Worm (Caenorhabditis elegans) whole organism, L4 larva: ENCODE results near the gene eri-3.
A peak's percentile ranks its signal among the peaks of the same experiment; 100 is the strongest.

Experiments
- D1046.2 ChIP-seq: fragments of 200-800 bp; sonication (Bioruptor generic); IDR thresholded peaks from 2 replicates; pipeline ENCODE4 v1.3.6; 2022; ENCODE audit warnings: missing genetic modification characterization, missing compliant biosample characterization
- F44E2.7 ChIP-seq: fragments of 200-800 bp; sonication (Bioruptor generic); IDR thresholded peaks from 2 replicates; pipeline ENCODE4 v2.1.2; 2022; ENCODE audit warnings: missing genetic modification characterization, missing compliant biosample characterization
- T26A8.4 ChIP-seq: fragments of 200-800 bp; sonication (Bioruptor generic); IDR thresholded peaks from 2 replicates; pipeline ENCODE4 v1.3.6; 2022; ENCODE audit warnings: missing genetic modification characterization, missing compliant biosample characterization
- Y105C5A.15 ChIP-seq: fragments of 200-800 bp; sonication (Bioruptor generic); IDR thresholded peaks from 2 replicates; pipeline ENCODE4 v1.3.6; 2022; ENCODE audit warnings: missing genetic modification characterization, missing compliant biosample characterization
- Y75B8A.6 ChIP-seq: fragments of 200-800 bp; sonication (Bioruptor generic); IDR thresholded peaks from 2 replicates; pipeline ENCODE4 v1.3.6; 2022; ENCODE audit warnings: missing genetic modification reagents, missing genetic modification characterization, missing compliant biosample characterization
- ZK337.2 ChIP-seq: fragments of 200-800 bp; sonication (Bioruptor generic); IDR thresholded peaks from 2 replicates; pipeline ENCODE4 v1.3.6; 2022; ENCODE audit warnings: missing genetic modification reagents, missing genetic modification characterization, missing compliant biosample characterization
- aha-1 ChIP-seq: fragments of 150-350 bp; peaks from one replicate; lab custom pipeline; 2014; ENCODE audit warnings: missing biosample characterization, missing genetic modification characterization
- aly-2 ChIP-seq: sonication (generic microtip); optimal IDR thresholded peaks from 2 replicates; lab custom pipeline; 2018; ENCODE audit warnings: missing biosample characterization, missing genetic modification characterization
- attf-4 ChIP-seq: sonication (generic microtip); optimal IDR thresholded peaks from 3 replicates; lab custom pipeline; 2017; ENCODE audit warnings: missing biosample characterization, missing genetic modification characterization
- ceh-20 ChIP-seq: fragments of 200-800 bp; sonication (Bioruptor generic); IDR thresholded peaks from 2 replicates; pipeline ENCODE4 v1.3.6; 2022; ENCODE audit warnings: missing genetic modification reagents, missing genetic modification characterization, missing compliant biosample characterization
- ceh-62 ChIP-seq: sonication (generic microtip); optimal IDR thresholded peaks from 2 replicates; lab custom pipeline; 2017; ENCODE audit warnings: missing biosample characterization, missing genetic modification characterization
- ceh-82 ChIP-seq: sonication (generic microtip); optimal IDR thresholded peaks from 2 replicates; lab custom pipeline; 2017; ENCODE audit warnings: missing biosample characterization, missing genetic modification characterization
- daf-16 ChIP-seq, 3 experiments: sonication (generic microtip); optimal IDR thresholded peaks; 2 replicates each; lab custom pipeline; 2016 to 2017; ENCODE audit warnings: missing genetic modification characterization in 3 of 3, missing genetic modification reagents in 3 of 3, mild to moderate bottlenecking in 2 of 3, missing compliant biosample characterization in 2 of 3, missing biosample characterization in 1 of 3, moderate library complexity in 1 of 3
- daf-19 ChIP-seq: fragments of 200-800 bp; sonication (Bioruptor generic); conservative IDR thresholded peaks from 2 replicates; pipeline ENCODE4 v1.3.6; 2022; ENCODE audit warnings: missing genetic modification characterization, missing compliant biosample characterization
- dmd-6 ChIP-seq: fragments of 200-800 bp; sonication (Bioruptor generic); IDR thresholded peaks from 2 replicates; pipeline ENCODE4 v1.3.6; 2022; ENCODE audit warnings: missing genetic modification reagents, missing genetic modification characterization, missing compliant biosample characterization
- dmd-9 ChIP-seq: fragments of 200-800 bp; sonication (Bioruptor generic); IDR thresholded peaks from 2 replicates; pipeline ENCODE4 v1.3.6; 2022; ENCODE audit warnings: missing genetic modification reagents, missing genetic modification characterization, missing compliant biosample characterization
- dpl-1 ChIP-seq: fragments of 150-350 bp; optimal IDR thresholded peaks from 2 replicates; lab custom pipeline; 2014; ENCODE audit warnings: missing biosample characterization, missing genetic modification reagents, missing genetic modification characterization
- egl-27 ChIP-seq: sonication (generic microtip); optimal IDR thresholded peaks from 3 replicates; lab custom pipeline; 2017; ENCODE audit warnings: missing biosample characterization, missing genetic modification reagents, missing genetic modification characterization
- fkh-10 ChIP-seq: fragments of 150-350 bp; optimal IDR thresholded peaks from 2 replicates; lab custom pipeline; 2014; ENCODE audit warnings: missing biosample characterization, missing genetic modification reagents, missing genetic modification characterization
- hif-1 ChIP-seq, 2 experiments: sonication (generic microtip); optimal IDR thresholded peaks; 2 replicates each; lab custom pipeline; 2016 to 2017; ENCODE audit warnings: missing compliant biosample characterization in 2 of 2, missing genetic modification characterization in 2 of 2, missing genetic modification reagents in 2 of 2, missing genotype in 2 of 2, mild to moderate bottlenecking in 1 of 2
- hmg-1.1 ChIP-seq: fragments of 200-800 bp; sonication (Bioruptor generic); IDR thresholded peaks from 2 replicates; pipeline ENCODE4 v1.3.6; 2022; ENCODE audit warnings: missing genetic modification reagents, missing genetic modification characterization, missing compliant biosample characterization
- jun-1 ChIP-seq: fragments of 150-350 bp; optimal IDR thresholded peaks from 2 replicates; lab custom pipeline; 2014; ENCODE audit warnings: missing biosample characterization, missing genetic modification reagents, missing genetic modification characterization
- lim-7 ChIP-seq: fragments of 200-800 bp; sonication (Bioruptor generic); IDR thresholded peaks from 2 replicates; pipeline ENCODE4 v1.3.6; 2022; ENCODE audit warnings: missing genetic modification characterization, missing compliant biosample characterization
- lin-1 ChIP-seq: fragments of 200-800 bp; sonication (Bioruptor generic); IDR thresholded peaks from 2 replicates; pipeline ENCODE4 v1.3.6; 2022; ENCODE audit warnings: missing genetic modification reagents, missing genetic modification characterization, missing compliant biosample characterization
- lin-15B ChIP-seq: fragments of 150-350 bp; sonication (generic microtip); optimal IDR thresholded peaks from 3 replicates; lab custom pipeline; 2014; ENCODE audit warnings: missing biosample characterization, missing genetic modification characterization
- lin-38 ChIP-seq: fragments of 200-800 bp; sonication (Bioruptor generic); IDR thresholded peaks from 2 replicates; pipeline ENCODE4 v1.3.6; 2022; ENCODE audit warnings: missing genetic modification reagents, missing genetic modification characterization, missing compliant biosample characterization
- lin-39 ChIP-seq: fragments of 150-350 bp; optimal IDR thresholded peaks from 2 replicates; lab custom pipeline; 2014; ENCODE audit warnings: missing biosample characterization, missing genetic modification reagents, missing genetic modification characterization
- madf-9 ChIP-seq: fragments of 200-800 bp; sonication (Bioruptor generic); conservative IDR thresholded peaks from 2 replicates; pipeline ENCODE4 v1.3.6; 2022; ENCODE audit warnings: missing genetic modification reagents, missing genetic modification characterization, missing compliant biosample characterization
- nhr-10 ChIP-seq: fragments of 150-350 bp; optimal IDR thresholded peaks from 2 replicates; lab custom pipeline; 2014; ENCODE audit warnings: missing biosample characterization, missing genetic modification characterization
- nhr-237 ChIP-seq: sonication (generic microtip); optimal IDR thresholded peaks from 2 replicates; lab custom pipeline; 2017; ENCODE audit warnings: missing biosample characterization, missing genetic modification characterization
- nhr-41 ChIP-seq: fragments of 200-800 bp; sonication (Bioruptor generic); IDR thresholded peaks from 2 replicates; pipeline ENCODE4 v1.3.6; 2022; ENCODE audit warnings: missing genetic modification reagents, missing genetic modification characterization, missing compliant biosample characterization
- pha-4 ChIP-seq, 2 experiments: fragments of 150-350 bp in 1 of 2; fragments of 200-800 bp in 1 of 2; sonication (Bioruptor generic) in 1 of 2; IDR thresholded peaks in 1 of 2; optimal IDR thresholded peaks in 1 of 2; 2 replicates each; pipeline versions ENCODE4 v1.3.6 to Lab custom; 2014 to 2022; ENCODE audit warnings: missing genetic modification characterization in 2 of 2, missing genetic modification reagents in 2 of 2, missing biosample characterization in 1 of 2, missing compliant biosample characterization in 1 of 2
- rbr-2 ChIP-seq: sonication (generic microtip); optimal IDR thresholded peaks from 2 replicates; lab custom pipeline; 2016; ENCODE audit warnings: missing genotype, missing genetic modification characterization, missing compliant biosample characterization
- saeg-2 ChIP-seq: fragments of 200-800 bp; sonication (Bioruptor generic); IDR thresholded peaks from 2 replicates; pipeline ENCODE4 v1.3.6; 2022; ENCODE audit warnings: missing genetic modification reagents, missing genetic modification characterization, missing compliant biosample characterization
- sdz-12 ChIP-seq: fragments of 200-800 bp; sonication (Bioruptor generic); optimal IDR thresholded peaks from 2 replicates; lab custom pipeline; 2018; ENCODE audit warnings: mild to moderate bottlenecking, missing genetic modification characterization, missing compliant biosample characterization
- set-16 ChIP-seq: fragments of 200-800 bp; sonication (Bioruptor generic); IDR thresholded peaks from 2 replicates; pipeline ENCODE4 v1.3.6; 2022; ENCODE audit warnings: missing genetic modification reagents, missing genetic modification characterization, missing compliant biosample characterization
- spr-1 ChIP-seq: sonication (generic microtip); optimal IDR thresholded peaks from 2 replicates; lab custom pipeline; 2016; ENCODE audit warnings: mild to moderate bottlenecking, missing genetic modification characterization, missing compliant biosample characterization
- tra-1 ChIP-seq: fragments of 200-800 bp; sonication (Bioruptor generic); IDR thresholded peaks from 2 replicates; pipeline ENCODE4 v1.3.6; 2022; ENCODE audit warnings: missing genetic modification reagents, missing genetic modification characterization, missing compliant biosample characterization
- unc-62 ChIP-seq, 3 experiments: fragments of 150-350 bp in 1 of 3; sonication (generic microtip); optimal IDR thresholded peaks in 2 of 3; peaks in 1 of 3; 1 replicate in 1 of 3; 2 replicates in 2 of 3; lab custom pipeline; 2014 to 2017; ENCODE audit warnings: missing biosample characterization in 3 of 3, missing genetic modification characterization in 3 of 3, missing genetic modification reagents in 3 of 3, missing genotype in 1 of 3
- vab-7 ChIP-seq: fragments of 200-800 bp; sonication (Bioruptor generic); IDR thresholded peaks from 2 replicates; pipeline ENCODE4 v1.3.6; 2022; ENCODE audit warnings: missing genetic modification reagents, missing genetic modification characterization, missing compliant biosample characterization
- zfp-2 ChIP-seq: sonication (generic microtip); optimal IDR thresholded peaks from 2 replicates; lab custom pipeline; 2016; ENCODE audit warnings: mild to moderate bottlenecking, missing genetic modification characterization, missing compliant biosample characterization
- zip-2 ChIP-seq: fragments of 150-350 bp; optimal IDR thresholded peaks from 2 replicates; lab custom pipeline; 2014; ENCODE audit warnings: missing biosample characterization, missing genetic modification characterization

The eri-3 gene

DNA sequence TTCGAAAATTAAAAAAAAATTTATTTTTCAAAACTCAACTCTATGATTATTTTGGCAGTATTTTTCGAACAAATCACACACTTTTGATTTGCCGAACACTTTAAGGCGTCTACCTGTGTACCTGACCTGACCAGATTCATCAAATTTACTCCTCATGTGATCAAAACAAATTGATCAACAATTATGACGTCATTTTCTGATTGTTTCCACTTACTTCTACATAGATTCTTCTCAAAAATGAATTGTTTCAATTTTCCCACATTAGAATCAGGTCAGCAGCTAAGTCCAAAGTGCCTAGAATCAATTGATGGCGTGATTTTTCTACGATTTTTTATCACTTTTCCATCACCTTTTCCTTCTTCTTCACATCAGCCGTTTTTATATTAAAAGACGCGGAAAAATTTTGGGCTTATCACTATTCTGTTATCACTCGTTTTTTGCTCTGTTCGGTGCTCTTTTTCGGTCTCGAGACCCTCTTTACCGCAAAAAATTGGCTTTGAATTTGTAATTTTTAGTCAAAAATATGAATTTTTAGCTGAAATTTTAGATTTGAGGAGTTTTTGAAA, 19.9 kb downstream of the eri-3 start (continued):
- TF ChIP-seq zfp-2 (tag; lab: Kevin White, UChicago) (no peak), D1046.2 (GFP tag; lab: Robert Waterston, UW) (no peak), Y105C5A.15 (GFP tag; lab: Robert Waterston, UW) (no peak), dmd-9 (GFP tag; lab: Robert Waterston, UW) (no peak), attf-4 (no peak), spr-1 (tag; lab: Kevin White, UChicago) (no peak), hif-1 (tag; optimal IDR thresholded peaks at IDR 0.05; lab: Kevin White, UChicago) (no peak), nhr-41 (no peak), aha-1 (tag; lab: Kevin White, UChicago) (no peak), daf-16 (GFP tag; optimal IDR thresholded peaks at IDR 0.05; lab: Kevin White, UChicago) (no peak), daf-16 (tag; optimal IDR thresholded peaks at IDR 0.05; lab: Kevin White, UChicago) (peak; percentile 63), daf-19 (GFP tag; lab: Robert Waterston, UW) (no peak), Y75B8A.6 (GFP tag; lab: Robert Waterston, UW) (no peak), ceh-20 (GFP tag; lab: Robert Waterston, UW) (no peak), T26A8.4 (GFP tag; lab: Robert Waterston, UW) (no peak), jun-1 (tag; lab: Kevin White, UChicago) (no peak), lin-15B (tag; lab: Kevin White, UChicago) (no peak), lin-1 (GFP tag; lab: Robert Waterston, UW) (no peak), tra-1 (0 out of 2 replicates have a peak, but pooled peaks have one; percentile 32), zip-2 (tag; lab: Kevin White, UChicago) (no peak), F44E2.7 (no peak), lin-38 (GFP tag; lab: Robert Waterston, UW) (no peak), ceh-82 (tag; lab: Kevin White, UChicago) (no peak), madf-9 (GFP tag; lab: Robert Waterston, UW) (no peak), sdz-12 (GFP tag; lab: Kevin White, UChicago) (no peak), ZK337.2 (GFP tag; lab: Robert Waterston, UW) (no peak), dmd-6 (peak; percentile 62), rbr-2 (tag; lab: Kevin White, UChicago) (no peak), lim-7 (GFP tag; lab: Robert Waterston, UW) (no peak), egl-27 (tag; lab: Kevin White, UChicago) (no peak), hmg-1.1 (GFP tag; lab: Robert Waterston, UW) (no peak), lin-39 (tag; lab: Kevin White, UChicago) (no peak), fkh-10 (GFP tag; lab: Kevin White, UChicago) (no peak)

- TF ChIP-seq set-16 (peak; percentile 50; the same call in 1 of the 2 replicates), saeg-2 (GFP tag; lab: Robert Waterston, UW) (no peak), aly-2 (tag; lab: Kevin White, UChicago) (peak; percentile 16)
Observed at ce11 chrII:1149390-1149789, 26.1 kb downstream of the eri-3 start.

- TF ChIP-seq aha-1 (tag; lab: Kevin White, UChicago) = peak; percentile 75
- peak in 1 of 2 experiments; percentile 64 for TF ChIP-seq unc-62 (GFP tag; optimal IDR thresholded peaks at IDR 0.05 in 1 of 2; lab: Kevin White, UChicago)
- no peak for TF ChIP-seq unc-62 (tag; optimal IDR thresholded peaks at IDR 0.05; lab: Kevin White, UChicago)
- TF ChIP-seq vab-7 (GFP tag; lab: Robert Waterston, UW) = no peak
- TF ChIP-seq ceh-62 = no peak
- no peak for TF ChIP-seq nhr-237 (tag; lab: Kevin White, UChicago)
- TF ChIP-seq dpl-1 (GFP tag; lab: Kevin White, UChicago) = no peak
- TF ChIP-seq nhr-10 (tag; lab: Kevin White, UChicago) = no peak
- TF ChIP-seq pha-4 (GFP tag; IDR thresholded peaks at IDR 0.05; lab: Robert Waterston, UW) = 0 out of 2 replicates have a peak, but pooled peaks have one; percentile 21
- TF ChIP-seq pha-4 (tag; optimal IDR thresholded peaks at IDR 0.05; lab: Kevin White, UChicago) = no peak
- TF ChIP-seq, all 104 proteins: peak for 3
Observed at ce11 chrII:1151810-1152209, 28.5 kb downstream of the eri-3 start.
